Worm (Caenorhabditis elegans): ENCODE results near the gene timp-1.
A peak's percentile ranks its signal among the peaks of the same experiment; 100 is the strongest.

Gene timp-1

DNA sequence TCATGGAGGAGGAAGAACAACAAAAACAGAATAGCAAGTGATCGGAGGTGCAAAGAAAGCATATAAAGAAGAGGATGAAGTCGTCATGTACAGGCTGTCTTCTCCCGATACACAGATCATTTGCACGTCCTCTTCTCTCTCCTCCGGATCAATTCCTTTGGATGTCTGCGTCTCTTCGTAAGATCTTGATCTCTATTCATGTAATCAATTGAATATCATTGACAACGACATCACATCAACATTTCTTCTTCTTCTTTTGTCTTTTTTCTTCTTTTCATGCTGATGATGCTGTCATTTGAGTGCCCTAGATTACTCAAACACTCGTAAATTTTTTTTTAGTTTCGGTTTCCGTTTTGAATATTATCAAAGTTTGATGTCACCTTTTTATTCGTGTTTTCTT is 31.3 kb downstream of the timp-1 start, which contains the start of gene rol-3:
Gene rol-3, minus strand, starts transcription at position 120 of the 400 bp plus-strand sequence.
- no peak for TF ChIP-seq sea-1 (GFP tag; conservative IDR thresholded peaks at IDR 0.05)
- TF ChIP-seq hnd-1 (tag; optimal IDR thresholded peaks at IDR 0.05), result no peak
- TF ChIP-seq hmbx-1 (tag; optimal IDR thresholded peaks at IDR 0.05), result no peak
- no peak for TF ChIP-seq F13C5.2 (tag; optimal IDR thresholded peaks at IDR 0.05)
- TF ChIP-seq ets-7 (tag; optimal IDR thresholded peaks at IDR 0.05), result no peak
- TF ChIP-seq ceh-13 (GFP tag; optimal IDR thresholded peaks at IDR 0.05), result no peak
- no peak for TF ChIP-seq tra-4 (tag; optimal IDR thresholded peaks at IDR 0.05)
- no peak for TF ChIP-seq tbx-11 (GFP tag; IDR thresholded peaks at IDR 0.05)
- TF ChIP-seq B0310.2 (tag; optimal IDR thresholded peaks at IDR 0.05), result no peak
- no peak for TF ChIP-seq hmg-4 (GFP tag; optimal IDR thresholded peaks at IDR 0.05)
- no peak for TF ChIP-seq aly-1 (tag; optimal IDR thresholded peaks at IDR 0.05)
- no peak for TF ChIP-seq scrt-1 (GFP tag; IDR thresholded peaks at IDR 0.05)
- no peak for TF ChIP-seq tbx-37 (GFP tag; conservative IDR thresholded peaks at IDR 0.05)
- TF ChIP-seq ceh-36 (tag; optimal IDR thresholded peaks at IDR 0.05), result no peak
- TF ChIP-seq ama-1 (optimal IDR thresholded peaks at IDR 0.05), result no peak

DNA sequence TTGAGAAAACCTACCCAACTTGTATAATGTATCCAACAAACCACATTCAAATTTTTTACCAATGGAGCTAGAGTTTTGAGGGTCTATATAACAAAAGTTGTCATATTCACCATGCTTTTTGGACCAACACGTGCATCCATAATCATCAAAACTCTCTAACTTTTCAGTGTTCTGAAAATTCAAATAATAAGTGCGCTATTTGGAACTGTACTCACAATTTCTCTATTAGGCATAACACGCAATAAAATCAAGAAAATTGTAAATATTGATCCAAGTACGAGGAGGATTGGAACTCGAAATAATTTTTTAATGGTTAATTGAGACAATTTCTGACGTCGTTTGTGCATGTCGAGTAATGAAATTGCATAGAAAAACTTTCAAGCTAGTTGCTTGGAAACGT is 32.9 kb downstream of the timp-1 start, which contains the start of gene C16D9.3:
Gene C16D9.3, minus strand, starts transcription at position 101 of the 400 bp plus-strand sequence.
- no peak for TF ChIP-seq hnd-1 (tag; optimal IDR thresholded peaks at IDR 0.05)
- TF ChIP-seq ama-1 (optimal IDR thresholded peaks at IDR 0.05), result no peak
- no peak for TF ChIP-seq ceh-36 (tag; optimal IDR thresholded peaks at IDR 0.05)
- TF ChIP-seq flt-1 (GFP tag; IDR thresholded peaks at IDR 0.05), result no peak

DNA sequence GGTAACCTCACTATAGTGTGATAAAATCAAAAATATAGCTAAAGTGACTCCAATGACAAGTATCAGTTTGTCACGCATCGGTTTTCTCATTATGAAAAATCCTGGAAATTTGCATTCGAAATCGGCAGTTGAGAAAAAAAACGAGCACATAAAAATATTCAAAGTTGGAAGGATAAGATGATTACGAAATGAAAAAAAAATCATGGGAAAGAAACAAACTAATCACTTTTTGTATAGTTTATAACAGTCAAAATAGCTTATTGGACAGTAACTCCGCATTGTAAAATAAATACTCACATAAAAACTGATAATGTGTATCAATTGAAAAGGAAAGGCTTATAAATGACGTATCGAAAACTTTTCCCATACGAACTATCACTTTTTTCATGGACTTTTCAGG is 35.8 kb downstream of the timp-1 start, which contains the start of gene C16D9.4:
Gene C16D9.4, minus strand, starts transcription at position 101 of the 400 bp plus-strand sequence.
- TF ChIP-seq hnd-1 (tag; optimal IDR thresholded peaks at IDR 0.05) (no peak), ceh-13 (GFP tag; optimal IDR thresholded peaks at IDR 0.05) (no peak), tbx-11 (GFP tag; IDR thresholded peaks at IDR 0.05) (no peak), pes-1 (GFP tag; IDR thresholded peaks at IDR 0.05) (no peak), scrt-1 (GFP tag; IDR thresholded peaks at IDR 0.05) (no peak), ceh-36 (tag; optimal IDR thresholded peaks at IDR 0.05) (no peak), F13C5.2 (tag; optimal IDR thresholded peaks at IDR 0.05) (no peak), aly-1 (tag; optimal IDR thresholded peaks at IDR 0.05) (no peak), hmg-4 (GFP tag; optimal IDR thresholded peaks at IDR 0.05) (no peak)

DNA sequence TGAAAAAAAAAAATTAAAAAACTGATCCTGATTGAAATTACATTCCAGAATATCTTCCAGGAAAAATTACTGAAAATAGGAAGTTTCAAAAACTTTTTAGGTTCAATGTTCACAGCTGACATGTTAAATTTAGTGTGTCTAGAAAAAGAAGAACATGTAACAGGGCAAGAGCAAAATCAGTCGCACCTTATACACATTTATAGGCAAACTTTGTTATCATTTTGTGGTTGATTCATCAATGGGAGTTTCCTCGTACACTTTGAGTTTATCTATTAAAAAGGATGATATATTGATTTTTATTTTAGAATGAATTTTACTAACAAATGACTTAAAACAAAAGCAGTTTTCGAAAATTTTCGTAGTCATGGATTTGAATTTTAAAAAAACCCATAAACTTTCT is 36.2 kb downstream of the timp-1 start:
- TF ChIP-seq scrt-1 (GFP tag; IDR thresholded peaks at IDR 0.05) (no peak), hmbx-1 (tag; optimal IDR thresholded peaks at IDR 0.05) (no peak), flt-1 (GFP tag; IDR thresholded peaks at IDR 0.05) (no peak), aly-1 (tag; optimal IDR thresholded peaks at IDR 0.05) (no peak), hnd-1 (tag; optimal IDR thresholded peaks at IDR 0.05) (no peak), B0310.2 (tag; optimal IDR thresholded peaks at IDR 0.05) (no peak), ceh-13 (GFP tag; optimal IDR thresholded peaks at IDR 0.05) (no peak), tra-4 (tag; optimal IDR thresholded peaks at IDR 0.05) (no peak), pes-1 (GFP tag; IDR thresholded peaks at IDR 0.05) (no peak), ama-1 (optimal IDR thresholded peaks at IDR 0.05) (no peak), sea-1 (GFP tag; conservative IDR thresholded peaks at IDR 0.05) (no peak), F13C5.2 (tag; optimal IDR thresholded peaks at IDR 0.05) (no peak), tbx-11 (GFP tag; IDR thresholded peaks at IDR 0.05) (no peak), ets-7 (tag; optimal IDR thresholded peaks at IDR 0.05) (no peak), tbx-37 (GFP tag; conservative IDR thresholded peaks at IDR 0.05) (no peak), hmg-4 (GFP tag; optimal IDR thresholded peaks at IDR 0.05) (no peak), ceh-36 (tag; optimal IDR thresholded peaks at IDR 0.05) (no peak)

DNA sequence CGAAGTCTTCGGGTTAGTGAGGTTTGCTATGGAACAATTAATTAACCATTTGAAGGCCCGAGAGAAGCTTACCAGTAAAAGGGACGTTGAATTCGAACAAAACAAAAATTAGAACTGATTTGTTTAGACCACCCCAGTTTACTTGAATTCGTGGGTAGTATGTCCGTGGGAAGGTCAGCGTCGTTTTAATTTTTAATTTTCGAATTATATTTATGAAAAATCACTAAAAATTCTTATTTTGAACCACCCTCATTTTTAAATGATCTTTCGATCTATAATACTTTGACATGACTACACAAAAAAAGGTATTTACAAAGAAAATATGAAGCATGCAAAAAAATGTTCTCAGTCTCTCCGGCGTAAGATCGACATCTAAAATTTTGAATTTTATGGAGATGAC is 38.4 kb downstream of the timp-1 start, which contains the start of gene C16D9.5:
Gene C16D9.5, minus strand, starts transcription at position 101 of the 400 bp plus-strand sequence.
- TF ChIP-seq ama-1 (optimal IDR thresholded peaks at IDR 0.05) (no peak), hmg-4 (GFP tag; optimal IDR thresholded peaks at IDR 0.05) (no peak), tra-4 (tag; optimal IDR thresholded peaks at IDR 0.05) (no peak), pes-1 (GFP tag; IDR thresholded peaks at IDR 0.05) (no peak), scrt-1 (GFP tag; IDR thresholded peaks at IDR 0.05) (no peak), ceh-13 (GFP tag; optimal IDR thresholded peaks at IDR 0.05) (no peak), tbx-37 (GFP tag; conservative IDR thresholded peaks at IDR 0.05) (no peak), sea-1 (GFP tag; conservative IDR thresholded peaks at IDR 0.05) (no peak)

DNA sequence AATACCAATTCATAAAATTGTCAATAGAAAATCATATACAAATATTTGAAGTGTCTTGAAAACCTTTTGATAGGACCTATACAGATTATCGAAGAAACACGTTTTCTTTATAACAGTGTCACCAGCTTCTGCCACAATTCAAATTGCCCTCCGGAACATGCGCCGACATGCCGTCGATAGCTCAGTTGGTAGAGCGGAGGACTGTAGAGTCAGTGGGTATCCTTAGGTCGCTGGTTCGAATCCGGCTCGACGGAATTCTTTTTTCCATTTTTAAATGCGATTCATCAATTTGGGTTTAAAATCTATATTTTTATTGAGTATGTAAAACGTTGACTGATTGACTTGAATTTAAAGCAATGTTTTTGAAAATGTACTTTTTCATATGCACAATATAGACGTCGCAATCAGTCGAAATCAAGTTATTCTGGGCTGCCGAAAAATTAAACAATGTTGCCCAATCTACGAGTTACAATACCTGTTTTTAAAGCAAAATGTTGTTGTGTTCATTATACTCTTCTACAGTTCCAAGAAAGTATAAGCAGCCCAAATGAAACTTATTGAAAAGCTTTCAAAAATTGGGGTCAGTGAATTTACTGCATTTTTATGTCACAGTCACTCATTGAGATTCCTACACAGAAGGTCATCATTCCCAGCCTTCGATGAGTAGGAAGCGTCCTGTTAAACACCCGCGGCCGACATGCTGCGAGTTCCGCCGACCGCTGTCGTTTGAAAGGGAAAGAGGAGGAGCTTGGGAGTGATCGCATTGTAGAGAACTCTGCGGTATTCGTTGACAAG is 40.5 kb downstream of the timp-1 start:
- no peak for TF ChIP-seq scrt-1 (GFP tag; IDR thresholded peaks at IDR 0.05)
- TF ChIP-seq hmg-4 (GFP tag; optimal IDR thresholded peaks at IDR 0.05), result no peak
- no peak for TF ChIP-seq pes-1 (GFP tag; IDR thresholded peaks at IDR 0.05)
- peak; percentile 48 for TF ChIP-seq ama-1 (optimal IDR thresholded peaks at IDR 0.05)
- no peak for TF ChIP-seq ceh-36 (tag; optimal IDR thresholded peaks at IDR 0.05)
- TF ChIP-seq hmbx-1 (tag; optimal IDR thresholded peaks at IDR 0.05), result no peak
- TF ChIP-seq tbx-11 (GFP tag; IDR thresholded peaks at IDR 0.05), result no peak

DNA sequence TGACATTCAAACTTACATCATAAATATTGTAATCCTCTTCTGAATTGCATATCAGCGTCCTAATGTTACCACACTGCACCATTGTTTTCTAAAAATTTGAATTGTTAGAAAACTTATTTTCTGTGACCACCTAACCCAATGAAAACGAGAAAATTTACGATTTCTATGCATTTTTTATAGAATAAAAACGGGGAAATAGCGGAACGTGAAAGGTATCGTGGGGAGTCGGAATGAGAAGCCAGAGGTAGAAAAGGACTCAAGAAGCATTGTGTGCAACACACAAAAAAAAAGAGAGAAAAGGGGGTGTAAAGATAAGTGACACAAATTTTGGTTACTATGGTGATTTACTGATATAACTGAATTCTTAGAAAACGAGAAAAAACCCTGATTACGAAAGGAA is 43.2 kb downstream of the timp-1 start, which contains the start of gene C16D9.6:
Gene C16D9.6, minus strand, starts transcription at position 101 of the 400 bp plus-strand sequence.
- TF ChIP-seq B0310.2 (tag; optimal IDR thresholded peaks at IDR 0.05), result no peak
- no peak for TF ChIP-seq ama-1 (optimal IDR thresholded peaks at IDR 0.05)
- TF ChIP-seq ceh-36 (tag; optimal IDR thresholded peaks at IDR 0.05), result no peak
- TF ChIP-seq sea-1 (GFP tag; conservative IDR thresholded peaks at IDR 0.05), result no peak
- no peak for TF ChIP-seq hmg-4 (GFP tag; optimal IDR thresholded peaks at IDR 0.05)
- no peak for TF ChIP-seq aly-1 (tag; optimal IDR thresholded peaks at IDR 0.05)
- no peak for TF ChIP-seq hmbx-1 (tag; optimal IDR thresholded peaks at IDR 0.05)
- TF ChIP-seq ets-7 (tag; optimal IDR thresholded peaks at IDR 0.05), result no peak
